Fruit fly (Drosophila melanogaster) Kc167 (cell line): ENCODE results near the gene lqfR.

Experiments
- Sin3A ChIP-seq: fragments of >200 bp; optimal IDR thresholded peaks from 2 replicates; lab custom pipeline; 2018; ENCODE audit warnings: missing external identifiers
- insv ChIP-seq: fragments of >200 bp; optimal IDR thresholded peaks from 3 replicates; lab custom pipeline; 2018; ENCODE audit warnings: missing external identifiers
- psq ChIP-seq: fragments of >200 bp; optimal IDR thresholded peaks from 2 replicates; lab custom pipeline; 2017; ENCODE audit warnings: missing external identifiers

DNA sequence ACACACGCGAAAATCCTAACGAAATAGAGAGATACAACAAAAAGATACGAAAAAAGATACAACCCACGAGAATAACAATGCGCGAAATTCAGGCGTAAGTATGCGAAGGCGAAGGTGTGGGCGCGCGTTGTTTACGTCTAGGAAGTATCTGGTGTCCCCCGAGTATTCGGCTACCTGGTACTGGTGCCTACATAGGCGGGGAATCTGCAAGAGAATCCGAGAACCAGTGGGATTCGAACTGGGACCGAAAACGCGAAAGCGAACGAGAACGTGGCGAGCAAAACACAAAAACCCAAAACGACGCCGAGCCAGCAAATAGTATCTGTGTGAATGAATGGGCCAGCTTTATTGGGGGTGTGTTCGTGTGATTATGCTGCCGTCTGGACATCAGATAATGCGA is 21.0 kb upstream of the lqfR start:
- TF ChIP-seq psq (lab: Kevin White, UChicago) (no peak), insv (lab: Kevin White, UChicago) (no peak), Sin3A (lab: Kevin White, UChicago) (no peak)
